Worm (Caenorhabditis elegans) whole organism, young adult: ENCODE data around the gene K08E7.4.

Experiments used
- B0035.1 ChIP-seq: sonication (generic microtip); optimal IDR thresholded peaks from 2 replicates; lab custom pipeline; 2016; ENCODE audit warnings: missing genetic modification characterization, mild to moderate bottlenecking, missing compliant biosample characterization, missing genotype, missing genetic modification reagents
- B0261.1 ChIP-seq: sonication (generic microtip); optimal IDR thresholded peaks from 2 replicates; lab custom pipeline; 2016; ENCODE audit warnings: mild to moderate bottlenecking, missing genetic modification characterization, moderate library complexity, missing compliant biosample characterization
- C17E4.6 ChIP-seq: fragments of 200-800 bp; sonication (Bioruptor generic); IDR thresholded peaks from 2 replicates; pipeline ENCODE4 v1.3.6; 2022; ENCODE audit warnings: missing genetic modification reagents, missing genetic modification characterization, missing compliant biosample characterization
- D2030.7 ChIP-seq: fragments of 200-800 bp; sonication (Bioruptor generic); IDR thresholded peaks from 2 replicates; pipeline ENCODE4 v1.3.6; 2022; ENCODE audit warnings: missing genetic modification reagents, missing genetic modification characterization, missing compliant biosample characterization
- F57C9.4 ChIP-seq: sonication (generic microtip); optimal IDR thresholded peaks from 2 replicates; lab custom pipeline; 2017; ENCODE audit warnings: mild to moderate bottlenecking, missing genetic modification characterization, missing compliant biosample characterization
- K12H6.12 ChIP-seq: fragments of 200-800 bp; sonication (Bioruptor generic); optimal IDR thresholded peaks from 2 replicates; lab custom pipeline; 2018; ENCODE audit warnings: mild to moderate bottlenecking, missing genetic modification characterization, missing compliant biosample characterization
- Y53G8AR.9 ChIP-seq: fragments of 200-800 bp; sonication (Bioruptor generic); conservative IDR thresholded peaks from 2 replicates; pipeline ENCODE4 v1.3.6; 2022; ENCODE audit warnings: missing genetic modification reagents, missing genetic modification characterization, missing compliant biosample characterization
- Y56A3A.18 ChIP-seq: fragments of 200-800 bp; sonication (Bioruptor generic); IDR thresholded peaks from 2 replicates; pipeline ENCODE4 v1.3.6; 2022; ENCODE audit warnings: missing genetic modification reagents, missing genetic modification characterization, missing compliant biosample characterization
- Y67H2A.10 ChIP-seq: fragments of 200-800 bp; sonication (Bioruptor generic); conservative IDR thresholded peaks from 2 replicates; pipeline ENCODE4 v1.3.6; 2022; ENCODE audit warnings: missing genetic modification reagents, missing genetic modification characterization, missing compliant biosample characterization
- Y95B8A.8 ChIP-seq: fragments of 200-800 bp; sonication (Bioruptor generic); IDR thresholded peaks from 2 replicates; pipeline ENCODE4 v1.3.6; 2022; ENCODE audit warnings: missing genetic modification reagents, missing genetic modification characterization, missing compliant biosample characterization
- atf-7 ChIP-seq: sonication (generic microtip); optimal IDR thresholded peaks from 2 replicates; lab custom pipeline; 2017; ENCODE audit warnings: mild to moderate bottlenecking, missing genetic modification characterization, missing compliant biosample characterization
- athp-1 ChIP-seq: sonication (generic microtip); optimal IDR thresholded peaks from 2 replicates; lab custom pipeline; 2017; ENCODE audit warnings: mild to moderate bottlenecking, missing genetic modification characterization, missing compliant biosample characterization
- attf-3 ChIP-seq: fragments of 200-800 bp; sonication (Bioruptor generic); conservative IDR thresholded peaks from 2 replicates; pipeline ENCODE4 v1.3.6; 2022; ENCODE audit warnings: missing genetic modification reagents, missing genetic modification characterization, missing compliant biosample characterization
- attf-5 ChIP-seq: fragments of 200-800 bp; sonication (Bioruptor generic); optimal IDR thresholded peaks from 2 replicates; lab custom pipeline; 2018; ENCODE audit warnings: mild to moderate bottlenecking, missing genetic modification characterization, missing compliant biosample characterization
- bed-1 ChIP-seq: fragments of 200-800 bp; sonication (Bioruptor generic); IDR thresholded peaks from 2 replicates; pipeline ENCODE4 v1.3.6; 2022; ENCODE audit warnings: missing genetic modification reagents, missing genetic modification characterization, missing compliant biosample characterization
- bed-2 ChIP-seq: fragments of 200-800 bp; sonication (Bioruptor generic); IDR thresholded peaks from 2 replicates; pipeline ENCODE4 v1.3.6; 2022; ENCODE audit warnings: missing genetic modification reagents, missing genetic modification characterization, missing compliant biosample characterization
- ccch-3 ChIP-seq: fragments of 200-800 bp; sonication (Bioruptor generic); optimal IDR thresholded peaks from 2 replicates; lab custom pipeline; 2018; ENCODE audit warnings: mild to moderate bottlenecking, missing genetic modification characterization, missing compliant biosample characterization
- cebp-1 ChIP-seq, 2 experiments: fragments of 200-800 bp in 1 of 2; sonication (Bioruptor generic) in 1 of 2; sonication (generic microtip) in 1 of 2; IDR thresholded peaks in 1 of 2; optimal IDR thresholded peaks in 1 of 2; 2 replicates each; pipeline versions ENCODE4 v1.3.6 to Lab custom; 2017 to 2022; ENCODE audit warnings: missing compliant biosample characterization in 2 of 2, missing genetic modification characterization in 2 of 2, mild to moderate bottlenecking in 1 of 2, missing genetic modification reagents in 1 of 2, moderate library complexity in 1 of 2
- ceh-100 ChIP-seq: fragments of 200-800 bp; sonication (Bioruptor generic); IDR thresholded peaks from 2 replicates; pipeline ENCODE4 v1.3.6; 2022; ENCODE audit warnings: missing genetic modification reagents, missing genetic modification characterization, missing compliant biosample characterization
- ceh-58 ChIP-seq: fragments of 200-800 bp; sonication (Bioruptor generic); IDR thresholded peaks from 2 replicates; pipeline ENCODE4 v1.3.6; 2022; ENCODE audit warnings: missing genetic modification characterization, missing compliant biosample characterization
- dox-1 ChIP-seq: fragments of 200-800 bp; sonication (Bioruptor generic); IDR thresholded peaks from 2 replicates; pipeline ENCODE4 v1.3.6; 2022; ENCODE audit warnings: missing genetic modification reagents, missing genetic modification characterization, missing compliant biosample characterization
- egrh-3 ChIP-seq: fragments of 200-800 bp; sonication (Bioruptor generic); IDR thresholded peaks from 2 replicates; pipeline ENCODE4 v1.3.6; 2022; ENCODE audit warnings: missing genetic modification reagents, missing genetic modification characterization, missing compliant biosample characterization
- ekl-4 ChIP-seq: fragments of 200-800 bp; sonication (Bioruptor generic); IDR thresholded peaks from 2 replicates; pipeline ENCODE4 v1.3.6; 2022; ENCODE audit warnings: missing genetic modification reagents, missing genetic modification characterization, missing compliant biosample characterization
- him-1 ChIP-seq: sonication (generic microtip); optimal IDR thresholded peaks from 2 replicates; lab custom pipeline; 2016; ENCODE audit warnings: missing genotype, missing genetic modification reagents, missing genetic modification characterization, missing compliant biosample characterization
- hmg-1.2 ChIP-seq: fragments of 200-800 bp; sonication (Bioruptor generic); IDR thresholded peaks from 2 replicates; pipeline ENCODE4 v1.3.6; 2022; ENCODE audit warnings: missing genetic modification reagents, missing genetic modification characterization, missing compliant biosample characterization
- lsl-1 ChIP-seq: fragments of 200-800 bp; sonication (Bioruptor generic); optimal IDR thresholded peaks from 2 replicates; lab custom pipeline; 2018; ENCODE audit warnings: mild to moderate bottlenecking, missing genetic modification characterization, moderate library complexity, missing compliant biosample characterization
- madf-10 ChIP-seq: sonication (generic microtip); optimal IDR thresholded peaks from 2 replicates; lab custom pipeline; 2016; ENCODE audit warnings: mild to moderate bottlenecking, missing genetic modification characterization, missing compliant biosample characterization
- mcd-1 ChIP-seq: fragments of 200-800 bp; sonication (Bioruptor generic); IDR thresholded peaks from 2 replicates; pipeline ENCODE4 v1.3.6; 2022; ENCODE audit warnings: missing genetic modification reagents, missing genetic modification characterization, missing compliant biosample characterization
- mel-28 ChIP-seq: sonication (generic microtip); optimal IDR thresholded peaks from 2 replicates; lab custom pipeline; 2016; ENCODE audit warnings: borderline replicate concordance, mild to moderate bottlenecking, missing genetic modification characterization, missing compliant biosample characterization
- nfyb-1 ChIP-seq: fragments of 200-800 bp; sonication (Bioruptor generic); IDR thresholded peaks from 2 replicates; pipeline ENCODE4 v1.3.6; 2022; ENCODE audit warnings: missing genetic modification reagents, missing genetic modification characterization, missing compliant biosample characterization
- nhr-120 ChIP-seq: fragments of 200-800 bp; sonication (Bioruptor generic); IDR thresholded peaks from 2 replicates; pipeline ENCODE4 v1.3.6; 2022; ENCODE audit warnings: missing genetic modification characterization, missing compliant biosample characterization
- nhr-179 ChIP-seq: sonication (generic microtip); optimal IDR thresholded peaks from 2 replicates; lab custom pipeline; 2016; ENCODE audit warnings: mild to moderate bottlenecking, missing genetic modification characterization, missing compliant biosample characterization
- nhr-27 ChIP-seq: fragments of 200-800 bp; sonication (Bioruptor generic); optimal IDR thresholded peaks from 2 replicates; lab custom pipeline; 2018; ENCODE audit warnings: mild to moderate bottlenecking, missing genetic modification characterization, moderate library complexity, missing compliant biosample characterization
- nhr-80 ChIP-seq: sonication (generic microtip); optimal IDR thresholded peaks from 2 replicates; lab custom pipeline; 2016; ENCODE audit warnings: missing genetic modification characterization, missing compliant biosample characterization
- pha-4 ChIP-seq: fragments of 150-350 bp; sonication (generic microtip); optimal IDR thresholded peaks from 2 replicates; lab custom pipeline; 2014; ENCODE audit warnings: missing biosample characterization, missing genetic modification reagents, missing genetic modification characterization
- snpc-4 ChIP-seq, 5 experiments: fragments of 150-350 bp in 1 of 5; sonication (generic microtip) in 4 of 5; optimal IDR thresholded peaks; 2 replicates each; lab custom pipeline; 2014 to 2018; ENCODE audit warnings: missing genetic modification characterization in 5 of 5, missing biosample characterization in 3 of 5, antibody characterized with exemption in 2 of 5, mild to moderate bottlenecking in 2 of 5, missing compliant biosample characterization in 2 of 5, missing genotype in 2 of 5, moderate library complexity in 2 of 5, missing genetic modification reagents in 1 of 5
- somi-1 ChIP-seq: fragments of 200-800 bp; sonication (Bioruptor generic); optimal IDR thresholded peaks from 2 replicates; lab custom pipeline; 2018; ENCODE audit warnings: mild to moderate bottlenecking, missing genetic modification characterization, missing compliant biosample characterization
- tlf-1 ChIP-seq: fragments of 200-800 bp; sonication (Bioruptor generic); optimal IDR thresholded peaks from 2 replicates; lab custom pipeline; 2018; ENCODE audit warnings: mild to moderate bottlenecking, missing genetic modification characterization, missing compliant biosample characterization
- unc-130 ChIP-seq: sonication (generic microtip); optimal IDR thresholded peaks from 2 replicates; lab custom pipeline; 2016; ENCODE audit warnings: missing genetic modification reagents, missing genetic modification characterization, missing compliant biosample characterization
- zfh-2 ChIP-seq: fragments of 200-800 bp; sonication (Bioruptor generic); conservative IDR thresholded peaks from 2 replicates; pipeline ENCODE4 v1.3.6; 2022; ENCODE audit warnings: missing genetic modification reagents, missing genetic modification characterization, missing compliant biosample characterization
- zim-3 ChIP-seq: sonication (generic microtip); optimal IDR thresholded peaks from 2 replicates; lab custom pipeline; 2017; ENCODE audit warnings: mild to moderate bottlenecking, missing genetic modification characterization, moderate library complexity, missing compliant biosample characterization
- ztf-22 ChIP-seq: fragments of 200-800 bp; sonication (Bioruptor generic); optimal IDR thresholded peaks from 2 replicates; lab custom pipeline; 2018; ENCODE audit warnings: mild to moderate bottlenecking, missing genetic modification characterization, moderate library complexity, missing compliant biosample characterization
- ztf-3 ChIP-seq: fragments of 200-800 bp; sonication (Bioruptor generic); optimal IDR thresholded peaks from 2 replicates; lab custom pipeline; 2018; ENCODE audit warnings: mild to moderate bottlenecking, missing genetic modification characterization, missing compliant biosample characterization

The K08E7.4 gene

ce11 chrIV:12600941-12601340 lies 30.0 kb upstream of the K08E7.4 start (continued):
- peak; percentile 81 for TF ChIP-seq ztf-22
- peak; percentile 89 for TF ChIP-seq cebp-1 (GFP tag; IDR thresholded peaks at IDR 0.05; lab: Robert Waterston, UW)
- peak; percentile 92 for TF ChIP-seq cebp-1 (tag; optimal IDR thresholded peaks at IDR 0.05; lab: Kevin White, UChicago)
- peak; percentile 33 for TF ChIP-seq attf-5 (GFP tag; lab: Kevin White, UChicago)
- TF ChIP-seq C17E4.6 (GFP tag; lab: Robert Waterston, UW): no peak
- TF ChIP-seq B0035.1 (tag; lab: Kevin White, UChicago): no peak
- peak; percentile 90 for TF ChIP-seq atf-7
- TF ChIP-seq, all 124 proteins: peak for 16

- TF ChIP-seq ceh-58 (GFP tag; lab: Robert Waterston, UW): no peak
- 0 out of 2 replicates have a peak, but pooled peaks have one; percentile 28 for TF ChIP-seq dox-1 (GFP tag; lab: Robert Waterston, UW)
- TF ChIP-seq pha-4 (tag; lab: Kevin White, UChicago): no peak
- peak; percentile 88 for TF ChIP-seq nhr-80 (tag; lab: Kevin White, UChicago)
- no peak for TF ChIP-seq attf-3 (GFP tag; lab: Robert Waterston, UW)
- no peak for TF ChIP-seq tlf-1 (GFP tag; lab: Kevin White, UChicago)
- TF ChIP-seq cebp-1 (GFP tag; IDR thresholded peaks at IDR 0.05; lab: Robert Waterston, UW): no peak
- peak; percentile 16 for TF ChIP-seq cebp-1 (tag; optimal IDR thresholded peaks at IDR 0.05; lab: Kevin White, UChicago)
- TF ChIP-seq, all 124 proteins: peak for 3
These were observed 28.2 kb upstream of the K08E7.4 start, which contains the start of gene pgp-1 for ce11 chrIV:12599158-12599557. Gene pgp-1, minus strand, starts transcription at chrIV:12599169.

- TF ChIP-seq C17E4.6 (GFP tag; lab: Robert Waterston, UW) (no peak), F57C9.4 (tag; lab: Kevin White, UChicago) (no peak), bed-2 (GFP tag; lab: Robert Waterston, UW) (no peak), nhr-179 (tag; lab: Kevin White, UChicago) (no peak), Y95B8A.8 (no peak), zim-3 (no peak), ekl-4 (GFP tag; lab: Robert Waterston, UW) (no peak), attf-3 (GFP tag; lab: Robert Waterston, UW) (no peak), bed-1 (GFP tag; lab: Robert Waterston, UW) (no peak), K12H6.12 (tag; lab: Kevin White, UChicago) (no peak), nhr-27 (tag; lab: Kevin White, UChicago) (no peak), hmg-1.2 (GFP tag; lab: Robert Waterston, UW) (no peak), mcd-1 (no peak), Y67H2A.10 (GFP tag; lab: Robert Waterston, UW) (no peak), Y56A3A.18 (GFP tag; lab: Robert Waterston, UW) (no peak), him-1 (no peak), D2030.7 (GFP tag; lab: Robert Waterston, UW) (no peak), snpc-4 (GFP tag; optimal IDR thresholded peaks at IDR 0.05; lab: Kevin White, UChicago) (no peak), snpc-4 (tag; optimal IDR thresholded peaks at IDR 0.05; lab: Kevin White, UChicago) (no peak)
- TF ChIP-seq, all 124 proteins: peak for 0
These were observed 26.0 kb upstream of the K08E7.4 start for ce11 chrIV:12596960-12597359.

ce11 chrIV:12594574-12594973 lies 23.6 kb upstream of the K08E7.4 start:
- TF ChIP-seq athp-1 (tag; lab: Kevin White, UChicago): peak; percentile 59
- no peak for TF ChIP-seq tlf-1 (GFP tag; lab: Kevin White, UChicago)
- TF ChIP-seq mel-28 (tag; lab: Kevin White, UChicago): peak; percentile 11
- peak; percentile 72 for TF ChIP-seq somi-1 (GFP tag; lab: Kevin White, UChicago)
- peak; percentile 50 for TF ChIP-seq unc-130 (GFP tag; lab: Kevin White, UChicago)
- TF ChIP-seq nhr-120 (GFP tag; lab: Robert Waterston, UW): no peak
- TF ChIP-seq ceh-100 (GFP tag; lab: Robert Waterston, UW): peak; percentile 60
- TF ChIP-seq egrh-3 (GFP tag; lab: Robert Waterston, UW): peak; percentile 76
- peak; percentile 81 for TF ChIP-seq madf-10 (tag; lab: Kevin White, UChicago)
- peak; percentile 64; the same call in 1 of the 2 replicates for TF ChIP-seq Y53G8AR.9 (GFP tag; lab: Robert Waterston, UW)
- TF ChIP-seq lsl-1: peak; percentile 28
- TF ChIP-seq ceh-58 (GFP tag; lab: Robert Waterston, UW): no peak
- no peak for TF ChIP-seq ztf-3
- no peak for TF ChIP-seq ccch-3
- peak; percentile 71 for TF ChIP-seq zfh-2 (GFP tag; lab: Robert Waterston, UW)
- TF ChIP-seq nfyb-1 (GFP tag; lab: Robert Waterston, UW): peak; percentile 83
- TF ChIP-seq K12H6.12 (tag; lab: Kevin White, UChicago): peak; percentile 58
- peak; percentile 86 for TF ChIP-seq B0261.1 (tag; lab: Kevin White, UChicago)
